Worm (Caenorhabditis elegans) whole organism, L3 larva: ENCODE results near the gene mel-11.

Experiments used
- R02D3.7 ChIP-seq: fragments of 150-350 bp; optimal IDR thresholded peaks from 2 replicates; lab custom pipeline; 2014; ENCODE audit warnings: missing biosample characterization, missing genetic modification characterization
- ZK546.5 ChIP-seq: sonication (generic microtip); optimal IDR thresholded peaks from 2 replicates; lab custom pipeline; 2017; ENCODE audit warnings: missing biosample characterization, missing genetic modification characterization
- aly-2 ChIP-seq: fragments of 150-350 bp; optimal IDR thresholded peaks from 2 replicates; lab custom pipeline; 2014; ENCODE audit warnings: missing biosample characterization, missing genetic modification characterization
- ama-1 ChIP-seq: fragments of 150-350 bp; optimal IDR thresholded peaks from 2 replicates; lab custom pipeline; 2018
- ceh-16 ChIP-seq: sonication (generic microtip); optimal IDR thresholded peaks from 2 replicates; lab custom pipeline; 2017; ENCODE audit warnings: missing biosample characterization, missing genetic modification characterization
- ceh-28 ChIP-seq: fragments of 150-350 bp; optimal IDR thresholded peaks from 2 replicates; lab custom pipeline; 2014; ENCODE audit warnings: missing biosample characterization, missing genetic modification reagents, missing genetic modification characterization
- ceh-82 ChIP-seq: fragments of 150-350 bp; optimal IDR thresholded peaks from 2 replicates; lab custom pipeline; 2014; ENCODE audit warnings: missing biosample characterization, missing genetic modification characterization
- ceh-9 ChIP-seq: sonication (generic microtip); optimal IDR thresholded peaks from 2 replicates; lab custom pipeline; 2018; ENCODE audit warnings: missing biosample characterization, missing genetic modification characterization
- daf-12 ChIP-seq: fragments of 150-350 bp; optimal IDR thresholded peaks from 2 replicates; lab custom pipeline; 2014; ENCODE audit warnings: missing biosample characterization, missing genetic modification reagents, missing genetic modification characterization
- egl-5 ChIP-seq: fragments of 150-350 bp; optimal IDR thresholded peaks from 2 replicates; lab custom pipeline; 2017; ENCODE audit warnings: missing biosample characterization, missing genetic modification reagents, missing genetic modification characterization, inconsistent platforms
- elt-1 ChIP-seq: fragments of 150-350 bp; optimal IDR thresholded peaks from 2 replicates; lab custom pipeline; 2014; ENCODE audit warnings: missing biosample characterization, missing genetic modification characterization
- elt-3 ChIP-seq, 3 experiments: fragments of 150-350 bp in 1 of 3; sonication (generic microtip) in 2 of 3; optimal IDR thresholded peaks; 2 replicates in 2 of 3; 4 replicates in 1 of 3; lab custom pipeline; 2014 to 2017; ENCODE audit warnings: missing biosample characterization in 3 of 3, missing genetic modification characterization in 3 of 3
- eor-1 ChIP-seq, 2 experiments: fragments of 150-350 bp; optimal IDR thresholded peaks; 2 replicates each; lab custom pipeline; 2014 to 2018; ENCODE audit warnings: missing biosample characterization in 2 of 2, missing genetic modification characterization in 2 of 2
- fkh-10 ChIP-seq: sonication (generic microtip); optimal IDR thresholded peaks from 2 replicates; lab custom pipeline; 2017; ENCODE audit warnings: missing biosample characterization, missing genetic modification reagents, missing genetic modification characterization
- fos-1 ChIP-seq: fragments of 150-350 bp; optimal IDR thresholded peaks from 2 replicates; lab custom pipeline; 2014; ENCODE audit warnings: missing biosample characterization, missing genetic modification characterization
- hmg-11 ChIP-seq: sonication (generic microtip); optimal IDR thresholded peaks from 2 replicates; lab custom pipeline; 2016; ENCODE audit warnings: missing genetic modification characterization, missing compliant biosample characterization
- jun-1 ChIP-seq: fragments of 150-350 bp; optimal IDR thresholded peaks from 2 replicates; lab custom pipeline; 2014; ENCODE audit warnings: missing biosample characterization, missing genetic modification reagents, missing genetic modification characterization
- lin-15B ChIP-seq: fragments of 150-350 bp; optimal IDR thresholded peaks from 2 replicates; lab custom pipeline; 2014; ENCODE audit warnings: missing biosample characterization, missing genetic modification characterization
- mdl-1 ChIP-seq: fragments of 150-350 bp; optimal IDR thresholded peaks from 2 replicates; lab custom pipeline; 2014; ENCODE audit warnings: missing biosample characterization, missing genetic modification characterization
- mml-1 ChIP-seq: fragments of 150-350 bp; sonication (generic microtip); optimal IDR thresholded peaks from 3 replicates; lab custom pipeline; 2014; ENCODE audit warnings: missing biosample characterization, missing genetic modification characterization
- nfya-1 ChIP-seq: sonication (generic microtip); optimal IDR thresholded peaks from 2 replicates; lab custom pipeline; 2017; ENCODE audit warnings: missing genetic modification characterization, mild to moderate bottlenecking, missing compliant biosample characterization, antibody characterized with exemption, moderate library complexity; ENCODE audit not compliant: insufficient read depth
- nhr-11 ChIP-seq: fragments of 150-350 bp; optimal IDR thresholded peaks from 2 replicates; lab custom pipeline; 2014; ENCODE audit warnings: missing biosample characterization, missing genetic modification characterization
- nhr-23 ChIP-seq: fragments of 150-350 bp; optimal IDR thresholded peaks from 2 replicates; lab custom pipeline; 2014; ENCODE audit warnings: missing biosample characterization, missing genetic modification reagents, missing genetic modification characterization
- nhr-237 ChIP-seq: fragments of 150-350 bp; optimal IDR thresholded peaks from 2 replicates; lab custom pipeline; 2014; ENCODE audit warnings: missing biosample characterization, missing genetic modification characterization
- nhr-25 ChIP-seq: sonication (generic microtip); optimal IDR thresholded peaks from 2 replicates; lab custom pipeline; 2017; ENCODE audit warnings: missing biosample characterization, missing genetic modification characterization
- nhr-28 ChIP-seq: fragments of 150-350 bp; optimal IDR thresholded peaks from 2 replicates; lab custom pipeline; 2014; ENCODE audit warnings: missing biosample characterization, missing genetic modification characterization
- nhr-67 ChIP-seq: fragments of 150-350 bp; optimal IDR thresholded peaks from 2 replicates; lab custom pipeline; 2014; ENCODE audit warnings: missing biosample characterization, missing genetic modification characterization
- nhr-77 ChIP-seq: fragments of 150-350 bp; optimal IDR thresholded peaks from 2 replicates; lab custom pipeline; 2014; ENCODE audit warnings: missing biosample characterization, missing genetic modification characterization
- pha-4 ChIP-seq: fragments of 150-350 bp; optimal IDR thresholded peaks from 2 replicates; lab custom pipeline; 2014; ENCODE audit warnings: missing biosample characterization, missing genetic modification reagents, missing genetic modification characterization
- pqm-1 ChIP-seq: fragments of 150-350 bp; optimal IDR thresholded peaks from 2 replicates; lab custom pipeline; 2017; ENCODE audit warnings: missing biosample characterization, missing genetic modification characterization, inconsistent platforms
- sea-2 ChIP-seq: fragments of 150-350 bp; sonication (generic microtip); optimal IDR thresholded peaks from 4 replicates; lab custom pipeline; 2014; ENCODE audit warnings: missing biosample characterization, missing genetic modification reagents, missing genetic modification characterization
- skn-1 ChIP-seq: fragments of 150-350 bp; optimal IDR thresholded peaks from 2 replicates; lab custom pipeline; 2014; ENCODE audit warnings: missing biosample characterization, missing genetic modification characterization
- tbx-2 ChIP-seq: sonication (generic microtip); optimal IDR thresholded peaks from 2 replicates; lab custom pipeline; 2016; ENCODE audit warnings: mild to moderate bottlenecking, missing genetic modification characterization, missing compliant biosample characterization
- unc-39 ChIP-seq: sonication (generic microtip); optimal IDR thresholded peaks from 4 replicates; lab custom pipeline; 2017; ENCODE audit warnings: missing biosample characterization, missing genetic modification characterization
- unc-62 ChIP-seq: fragments of 150-350 bp; sonication (generic microtip); optimal IDR thresholded peaks from 4 replicates; lab custom pipeline; 2014; ENCODE audit warnings: missing biosample characterization, missing genetic modification reagents, missing genetic modification characterization
- zag-1 ChIP-seq: fragments of 150-350 bp; optimal IDR thresholded peaks from 2 replicates; lab custom pipeline; 2014; ENCODE audit warnings: missing biosample characterization, missing genetic modification characterization
- ztf-11 ChIP-seq: fragments of 150-350 bp; optimal IDR thresholded peaks from 2 replicates; lab custom pipeline; 2014; ENCODE audit warnings: missing biosample characterization, missing genetic modification characterization

Gene mel-11

DNA sequence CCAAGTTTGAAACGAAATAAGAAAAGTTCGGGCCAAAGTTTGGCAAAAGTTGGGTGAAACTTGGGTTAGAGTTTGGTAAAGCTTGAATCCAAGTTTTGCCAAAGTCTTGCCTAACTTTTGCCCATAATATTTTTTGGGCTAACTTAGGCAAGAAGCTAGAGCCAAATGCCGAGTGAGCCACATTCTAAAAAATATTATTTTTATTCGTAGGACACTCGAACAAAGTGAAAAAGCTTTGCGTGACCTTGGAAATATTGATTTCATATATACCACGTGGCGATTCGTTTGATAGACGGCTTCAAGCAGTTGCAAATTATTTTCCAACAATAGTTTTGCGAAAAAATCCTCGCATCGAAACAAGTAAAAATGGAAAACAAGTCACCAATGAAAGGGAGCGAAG lies 45.5 kb downstream of the mel-11 start, which contains the start of gene Y51B9A.5:
Gene Y51B9A.5, plus strand, starts transcription at position 301 of the 400 bp plus-strand sequence.
- no peak for TF ChIP-seq zag-1 (tag; lab: Kevin White, UChicago)
- no peak for TF ChIP-seq hmg-11
- no peak for TF ChIP-seq jun-1 (tag; lab: Kevin White, UChicago)
- no peak for TF ChIP-seq ama-1
- no peak for TF ChIP-seq tbx-2 (tag; lab: Kevin White, UChicago)
- TF ChIP-seq fos-1 (tag; lab: Kevin White, UChicago): no peak
- TF ChIP-seq unc-62: no peak
- no peak for TF ChIP-seq mml-1 (tag; lab: Kevin White, UChicago)
- TF ChIP-seq lin-15B (tag; lab: Kevin White, UChicago): no peak
- TF ChIP-seq nhr-67 (tag; lab: Kevin White, UChicago): no peak
- TF ChIP-seq nhr-25: no peak
- TF ChIP-seq nfya-1 (tag; lab: Kevin White, UChicago): no peak
- no peak for TF ChIP-seq pha-4 (tag; lab: Kevin White, UChicago)
- TF ChIP-seq nhr-11 (tag; lab: Kevin White, UChicago): no peak
- no peak for TF ChIP-seq pqm-1
- TF ChIP-seq daf-12 (tag; lab: Kevin White, UChicago): no peak
- TF ChIP-seq fkh-10: no peak
- TF ChIP-seq nhr-23 (tag; lab: Kevin White, UChicago): no peak

ce11 chrII:9407020-9407419 lies 48.7 kb downstream of the mel-11 start, which contains the start of gene mpz-6:
TSS of gene mpz-6 (minus strand) at chrII:9407120.
- TF ChIP-seq eor-1 (tag; optimal IDR thresholded peaks at IDR 0.05; lab: Kevin White, UChicago) (no peak), ZK546.5 (tag; lab: Kevin White, UChicago) (no peak), tbx-2 (tag; lab: Kevin White, UChicago) (no peak), ceh-9 (tag; lab: Kevin White, UChicago) (no peak), egl-5 (tag; lab: Kevin White, UChicago) (no peak), unc-62 (no peak), skn-1 (tag; lab: Kevin White, UChicago) (no peak), sea-2 (GFP tag; lab: Kevin White, UChicago) (no peak)

ce11 chrII:9407469-9407868 lies 49.1 kb downstream of the mel-11 start, which contains the start of gene arrd-2:
TSS of gene arrd-2 (plus strand) at chrII:9407769.
- TF ChIP-seq nhr-77 (no peak), fos-1 (tag; lab: Kevin White, UChicago) (no peak), hmg-11 (no peak), ztf-11 (tag; lab: Kevin White, UChicago) (no peak), fkh-10 (no peak), lin-15B (tag; lab: Kevin White, UChicago) (no peak), unc-39 (tag; lab: Kevin White, UChicago) (no peak), jun-1 (tag; lab: Kevin White, UChicago) (no peak), nhr-28 (tag; lab: Kevin White, UChicago) (no peak), pqm-1 (no peak), daf-12 (tag; lab: Kevin White, UChicago) (no peak), elt-3 (tag; optimal IDR thresholded peaks at IDR 0.05; lab: Kevin White, UChicago) (no peak), ceh-9 (tag; lab: Kevin White, UChicago) (no peak), elt-1 (tag; lab: Kevin White, UChicago) (no peak)
- TF ChIP-seq, all 47 proteins: peak for 0

DNA sequence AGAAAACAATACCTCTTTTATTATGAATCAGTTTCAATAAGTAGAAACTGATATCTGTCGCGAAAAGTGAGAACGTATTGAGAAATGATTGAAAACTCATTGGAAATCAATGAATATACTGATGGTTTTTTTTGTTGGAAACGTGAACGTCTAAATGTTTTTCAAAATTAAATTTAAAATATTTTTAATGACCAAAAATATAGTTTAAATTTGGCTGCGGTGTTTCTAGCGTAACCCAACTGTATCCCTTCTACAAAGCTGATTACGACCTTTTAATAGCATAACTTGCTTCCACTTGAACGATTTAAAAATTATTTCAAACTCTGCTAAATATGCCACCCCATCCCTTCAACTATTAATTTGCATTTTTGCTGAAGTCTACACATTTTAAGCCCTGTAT lies 53.2 kb downstream of the mel-11 start, which contains the start of gene M176.9:
Gene M176.9, minus strand, starts transcription at position 101 of the 400 bp plus-strand sequence.
- TF ChIP-seq ceh-82 (tag; lab: Kevin White, UChicago) (no peak), mdl-1 (tag; lab: Kevin White, UChicago) (no peak), skn-1 (tag; lab: Kevin White, UChicago) (no peak), nhr-11 (tag; lab: Kevin White, UChicago) (no peak), jun-1 (tag; lab: Kevin White, UChicago) (no peak), ceh-28 (tag; lab: Kevin White, UChicago) (no peak), nhr-237 (tag; lab: Kevin White, UChicago) (no peak), R02D3.7 (tag; lab: Kevin White, UChicago) (no peak), lin-15B (tag; lab: Kevin White, UChicago) (no peak), aly-2 (tag; lab: Kevin White, UChicago) (no peak), unc-62 (no peak), ztf-11 (tag; lab: Kevin White, UChicago) (no peak), elt-1 (tag; lab: Kevin White, UChicago) (no peak), nhr-77 (no peak), ceh-16 (no peak), fos-1 (tag; lab: Kevin White, UChicago) (no peak)
